Worm (Caenorhabditis elegans) whole organism, early embryonic: Measurements from ENCODE around the gene clec-227.

Experiments used
- aly-1 ChIP-seq: sonication (generic microtip); optimal IDR thresholded peaks from 2 replicates; lab custom pipeline; 2016; ENCODE audit warnings: missing genetic modification characterization, missing compliant biosample characterization
- ama-1 ChIP-seq: fragments of 150-350 bp; optimal IDR thresholded peaks from 2 replicates; lab custom pipeline; 2014
- hmbx-1 ChIP-seq: sonication (generic microtip); optimal IDR thresholded peaks from 2 replicates; lab custom pipeline; 2016; ENCODE audit warnings: mild to moderate bottlenecking, missing genetic modification characterization, missing compliant biosample characterization
- pes-1 ChIP-seq: fragments of 200-800 bp; sonication (Bioruptor generic); IDR thresholded peaks from 2 replicates; pipeline ENCODE4 v1.3.6; 2022; ENCODE audit warnings: missing genetic modification reagents, missing genetic modification characterization, missing compliant biosample characterization
- scrt-1 ChIP-seq: fragments of 200-800 bp; sonication (Bioruptor generic); IDR thresholded peaks from 2 replicates; pipeline ENCODE4 v1.3.6; 2022; ENCODE audit warnings: missing genetic modification characterization, missing compliant biosample characterization
- sea-1 ChIP-seq: fragments of 200-800 bp; sonication (Bioruptor generic); conservative IDR thresholded peaks from 2 replicates; pipeline ENCODE4 v1.3.6; 2022; ENCODE audit warnings: missing genetic modification characterization, missing compliant biosample characterization
- tbx-37 ChIP-seq: fragments of 200-800 bp; sonication (Bioruptor generic); conservative IDR thresholded peaks from 2 replicates; pipeline ENCODE4 v1.3.6; 2022; ENCODE audit warnings: missing genetic modification reagents, missing genetic modification characterization, missing compliant biosample characterization
- tra-4 ChIP-seq: sonication (generic microtip); optimal IDR thresholded peaks from 2 replicates; lab custom pipeline; 2017; ENCODE audit warnings: missing genetic modification characterization, missing compliant biosample characterization

DNA sequence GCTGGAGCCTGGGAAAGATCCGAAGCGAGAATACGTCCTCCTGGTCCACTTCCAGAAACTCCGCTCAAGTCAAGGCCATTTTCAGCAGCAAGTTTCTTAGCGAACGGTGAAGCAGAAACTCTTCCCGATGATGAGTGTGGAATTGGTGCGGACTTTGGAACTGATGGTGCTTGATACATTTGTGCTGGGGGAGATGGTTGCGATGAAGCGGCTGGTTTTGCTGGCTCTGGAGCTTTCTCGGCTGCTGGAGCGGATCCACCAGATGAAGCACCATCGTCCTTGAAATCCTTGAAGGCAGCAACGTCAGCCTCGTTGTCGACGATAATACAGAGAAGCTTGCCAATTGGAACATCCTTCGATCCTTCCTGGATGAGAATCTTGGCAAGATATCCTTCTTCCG lies 25.9 kb upstream of the clec-227 start:
- TF ChIP-seq scrt-1 (no peak), ama-1 (lab: Kevin White, UChicago) (no peak), tbx-37 (no peak), hmbx-1 (tag; lab: Kevin White, UChicago) (no peak), pes-1 (no peak), sea-1 (GFP tag; lab: Robert Waterston, UW) (no peak), tra-4 (tag; lab: Kevin White, UChicago) (no peak), aly-1 (tag; lab: Kevin White, UChicago) (no peak)
